Worm (Caenorhabditis elegans) whole organism, L3 larva: ENCODE measurements around the gene piit-1.

ENCODE experiments used
- nhr-77 ChIP-seq: fragments of 150-350 bp; optimal IDR thresholded peaks from 2 replicates; lab custom pipeline; 2014; ENCODE audit warnings: missing biosample characterization, missing genetic modification characterization
- sea-2 ChIP-seq: fragments of 150-350 bp; sonication (generic microtip); optimal IDR thresholded peaks from 4 replicates; lab custom pipeline; 2014; ENCODE audit warnings: missing biosample characterization, missing genetic modification reagents, missing genetic modification characterization

ce11 chrV:11583212-11583611, 26.7 kb downstream of the piit-1 start, which contains the start of gene srx-88:
- no peak for TF ChIP-seq nhr-77 (tag; lab: Kevin White, UChicago)
- no peak for TF ChIP-seq sea-2 (GFP tag; lab: Kevin White, UChicago)
